Worm (Caenorhabditis elegans): ENCODE measurements around the gene srw-86.

ce11 chrV:19431036-19431435, 30.5 kb upstream of the srw-86 start, which contains the start of gene srw-85:
- TF ChIP-seq lsy-2 (tag; optimal IDR thresholded peaks at IDR 0.05) (no peak), fkh-10 (GFP tag; optimal IDR thresholded peaks at IDR 0.05) (no peak), aly-2 (tag; optimal IDR thresholded peaks at IDR 0.05) (no peak), tbx-2 (tag; optimal IDR thresholded peaks at IDR 0.05) (no peak), nhr-11 (tag; optimal IDR thresholded peaks at IDR 0.05) (no peak), nhr-76 (tag; optimal IDR thresholded peaks at IDR 0.05) (no peak), lin-15B (tag; optimal IDR thresholded peaks at IDR 0.05) (no peak), rnt-1 (tag; optimal IDR thresholded peaks at IDR 0.05) (no peak), nhr-71 (tag; optimal IDR thresholded peaks at IDR 0.05) (no peak), unc-62 (GFP tag; optimal IDR thresholded peaks at IDR 0.05) (no peak), ztf-4 (tag; optimal IDR thresholded peaks at IDR 0.05) (no peak), dpl-1 (GFP tag; optimal IDR thresholded peaks at IDR 0.05) (no peak), mab-9 (GFP tag; IDR thresholded peaks at IDR 0.05) (no peak), Y116A8C.19 (tag; optimal IDR thresholded peaks at IDR 0.05; ENCODE audit: borderline replicate concordance) (no peak)
